Worm (Caenorhabditis elegans) whole organism, L4 larva: ENCODE results near the gene pcca-1.

Source experiments
- fos-1 ChIP-seq: fragments of 150-350 bp; optimal IDR thresholded peaks from 2 replicates; lab custom pipeline; 2014; ENCODE audit warnings: missing biosample characterization, missing genetic modification characterization
- gei-8 ChIP-seq: fragments of 200-800 bp; sonication (Bioruptor generic); optimal IDR thresholded peaks from 2 replicates; lab custom pipeline; 2018; ENCODE audit warnings: mild to moderate bottlenecking, missing genetic modification characterization, missing compliant biosample characterization
- lin-13 ChIP-seq: fragments of 150-350 bp; optimal IDR thresholded peaks from 2 replicates; lab custom pipeline; 2014; ENCODE audit warnings: missing biosample characterization, missing genetic modification reagents, missing genetic modification characterization
- mxl-2 ChIP-seq: fragments of 200-800 bp; sonication (Bioruptor generic); conservative IDR thresholded peaks from 2 replicates; pipeline ENCODE4 v1.3.6; 2022; ENCODE audit warnings: missing genetic modification reagents, missing genetic modification characterization, missing compliant biosample characterization
- nhr-111 ChIP-seq: fragments of 200-800 bp; sonication (Bioruptor generic); optimal IDR thresholded peaks from 2 replicates; lab custom pipeline; 2018; ENCODE audit warnings: mild to moderate bottlenecking, missing genetic modification characterization, missing compliant biosample characterization
- nhr-28 ChIP-seq: fragments of 150-350 bp; optimal IDR thresholded peaks from 2 replicates; lab custom pipeline; 2014; ENCODE audit warnings: missing biosample characterization, missing genetic modification characterization
- pqm-1 ChIP-seq: sonication (generic microtip); optimal IDR thresholded peaks from 2 replicates; lab custom pipeline; 2017; ENCODE audit warnings: missing biosample characterization, missing genetic modification characterization
- tra-1 ChIP-seq: fragments of 200-800 bp; sonication (Bioruptor generic); IDR thresholded peaks from 2 replicates; pipeline ENCODE4 v1.3.6; 2022; ENCODE audit warnings: missing genetic modification reagents, missing genetic modification characterization, missing compliant biosample characterization
- unc-62 ChIP-seq, 3 experiments: fragments of 150-350 bp in 1 of 3; sonication (generic microtip); optimal IDR thresholded peaks in 2 of 3; peaks in 1 of 3; 1 replicate in 1 of 3; 2 replicates in 2 of 3; lab custom pipeline; 2014 to 2017; ENCODE audit warnings: missing biosample characterization in 3 of 3, missing genetic modification characterization in 3 of 3, missing genetic modification reagents in 3 of 3, missing genotype in 1 of 3
- vab-7 ChIP-seq: fragments of 200-800 bp; sonication (Bioruptor generic); IDR thresholded peaks from 2 replicates; pipeline ENCODE4 v1.3.6; 2022; ENCODE audit warnings: missing genetic modification reagents, missing genetic modification characterization, missing compliant biosample characterization

DNA sequence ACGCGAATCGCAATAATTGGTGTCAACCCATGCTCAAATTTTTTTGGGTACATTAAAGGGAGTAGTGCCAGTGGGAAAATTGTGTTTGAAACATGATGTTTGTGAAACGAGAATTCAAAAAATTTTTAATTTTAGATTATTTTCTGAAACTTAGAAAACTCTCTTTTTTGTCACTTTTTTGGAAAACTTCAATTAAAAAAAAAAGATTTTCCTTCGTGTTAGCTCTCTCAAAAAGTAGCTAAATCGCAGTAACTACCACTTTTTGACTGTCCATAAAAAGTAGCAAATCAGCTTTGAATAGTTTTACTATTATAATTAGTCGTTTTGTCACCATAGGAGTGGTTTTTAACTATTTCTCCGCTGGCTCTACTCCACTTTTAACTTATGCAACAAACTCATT, 20.4 kb downstream of the pcca-1 start:
- TF ChIP-seq unc-62 (GFP tag; optimal IDR thresholded peaks at IDR 0.05 in 1 of 2; lab: Kevin White, UChicago) (no peak), unc-62 (tag; optimal IDR thresholded peaks at IDR 0.05; lab: Kevin White, UChicago) (no peak), lin-13 (GFP tag; lab: Kevin White, UChicago) (no peak), vab-7 (GFP tag; lab: Robert Waterston, UW) (no peak), pqm-1 (tag; lab: Kevin White, UChicago) (no peak), gei-8 (GFP tag; lab: Kevin White, UChicago) (no peak), nhr-111 (GFP tag; lab: Kevin White, UChicago) (no peak), mxl-2 (no peak), fos-1 (tag; lab: Kevin White, UChicago) (no peak), nhr-28 (tag; lab: Kevin White, UChicago) (no peak), tra-1 (GFP tag; lab: Robert Waterston, UW) (no peak)
